Worm (Caenorhabditis elegans) whole organism, L1 larva: Measurements from ENCODE around the gene aat-2.

ENCODE experiments used
- C34B4.2 ChIP-seq: sonication (generic microtip); optimal IDR thresholded peaks from 2 replicates; lab custom pipeline; 2017; ENCODE audit warnings: mild to moderate bottlenecking, missing genetic modification characterization, missing compliant biosample characterization
- Y116A8C.19 ChIP-seq: sonication (generic microtip); optimal IDR thresholded peaks from 2 replicates; lab custom pipeline; 2016; ENCODE audit warnings: missing compliant biosample characterization, missing genetic modification characterization, borderline replicate concordance
- aha-1 ChIP-seq: fragments of 150-350 bp; optimal IDR thresholded peaks from 2 replicates; lab custom pipeline; 2014; ENCODE audit warnings: missing biosample characterization, missing genetic modification characterization
- alr-1 ChIP-seq: fragments of 200-800 bp; sonication (Bioruptor generic); optimal IDR thresholded peaks from 2 replicates; lab custom pipeline; 2018; ENCODE audit warnings: borderline replicate concordance, mild to moderate bottlenecking, missing genetic modification characterization, missing compliant biosample characterization
- ama-1 ChIP-seq: fragments of 150-350 bp; optimal IDR thresholded peaks from 2 replicates; lab custom pipeline; 2014
- blmp-1 ChIP-seq: fragments of 150-350 bp; optimal IDR thresholded peaks from 2 replicates; lab custom pipeline; 2014; ENCODE audit warnings: missing biosample characterization, missing genetic modification characterization
- ceh-90 ChIP-seq: sonication (generic microtip); optimal IDR thresholded peaks from 2 replicates; lab custom pipeline; 2016; ENCODE audit warnings: missing genetic modification characterization, missing compliant biosample characterization
- dsc-1 ChIP-seq: sonication (generic microtip); optimal IDR thresholded peaks from 2 replicates; lab custom pipeline; 2016; ENCODE audit warnings: mild to moderate bottlenecking, missing genetic modification characterization, missing compliant biosample characterization
- egl-13 ChIP-seq: sonication (generic microtip); optimal IDR thresholded peaks from 2 replicates; lab custom pipeline; 2016; ENCODE audit warnings: missing genotype, missing genetic modification reagents, missing genetic modification characterization, missing compliant biosample characterization
- elt-2 ChIP-seq: sonication (generic microtip); optimal IDR thresholded peaks from 2 replicates; lab custom pipeline; 2016; ENCODE audit warnings: missing genetic modification characterization, mild to moderate bottlenecking, inconsistent platforms, missing compliant biosample characterization, missing genetic modification reagents
- fkh-4 ChIP-seq: sonication (generic microtip); optimal IDR thresholded peaks from 2 replicates; lab custom pipeline; 2016; ENCODE audit warnings: missing compliant biosample characterization, missing genetic modification characterization, borderline replicate concordance
- fos-1 ChIP-seq: fragments of 150-350 bp; optimal IDR thresholded peaks from 2 replicates; lab custom pipeline; 2014; ENCODE audit warnings: missing biosample characterization, missing genetic modification characterization
- hlh-4 ChIP-seq: sonication (generic microtip); optimal IDR thresholded peaks from 2 replicates; lab custom pipeline; 2016; ENCODE audit warnings: mild to moderate bottlenecking, missing genetic modification characterization, missing compliant biosample characterization
- irx-1 ChIP-seq: sonication (generic microtip); optimal IDR thresholded peaks from 2 replicates; lab custom pipeline; 2016; ENCODE audit warnings: missing genetic modification characterization, missing compliant biosample characterization
- isw-1 ChIP-seq: fragments of 200-800 bp; sonication (Bioruptor generic); IDR thresholded peaks from 2 replicates; pipeline ENCODE4 v1.3.6; 2022; ENCODE audit warnings: missing genetic modification characterization, missing compliant biosample characterization
- jun-1 ChIP-seq: fragments of 150-350 bp; optimal IDR thresholded peaks from 2 replicates; lab custom pipeline; 2014; ENCODE audit warnings: missing biosample characterization, missing genetic modification reagents, missing genetic modification characterization
- lin-13 ChIP-seq: fragments of 150-350 bp; optimal IDR thresholded peaks from 2 replicates; lab custom pipeline; 2014; ENCODE audit warnings: missing biosample characterization, missing genetic modification reagents, missing genetic modification characterization
- lin-14 ChIP-seq: fragments of 200-800 bp; sonication (Bioruptor generic); optimal IDR thresholded peaks from 2 replicates; lab custom pipeline; 2018; ENCODE audit warnings: mild to moderate bottlenecking, missing genetic modification characterization, moderate library complexity, missing compliant biosample characterization
- lin-35 ChIP-seq, 2 experiments: fragments of 150-350 bp; optimal IDR thresholded peaks; 2 replicates each; lab custom pipeline; 2014; ENCODE audit warnings: missing biosample characterization in 2 of 2, missing genetic modification characterization in 2 of 2, missing genetic modification reagents in 2 of 2
- lin-39 ChIP-seq: fragments of 150-350 bp; optimal IDR thresholded peaks from 2 replicates; lab custom pipeline; 2014; ENCODE audit warnings: missing biosample characterization, missing genetic modification reagents, missing genetic modification characterization
- lir-3 ChIP-seq: sonication (generic microtip); optimal IDR thresholded peaks from 2 replicates; lab custom pipeline; 2016; ENCODE audit warnings: mild to moderate bottlenecking, missing genetic modification characterization, moderate library complexity, missing compliant biosample characterization; ENCODE audit not compliant: poor library complexity
- mdl-1 ChIP-seq, 2 experiments: fragments of 150-350 bp; optimal IDR thresholded peaks; 2 replicates each; lab custom pipeline; 2014 to 2017; ENCODE audit warnings: missing biosample characterization in 2 of 2, missing genetic modification characterization in 2 of 2, inconsistent platforms in 1 of 2
- nhr-11 ChIP-seq: fragments of 150-350 bp; optimal IDR thresholded peaks from 2 replicates; lab custom pipeline; 2014; ENCODE audit warnings: missing biosample characterization, missing genetic modification characterization
- nhr-20 ChIP-seq: sonication (generic microtip); optimal IDR thresholded peaks from 2 replicates; lab custom pipeline; 2016; ENCODE audit warnings: mild to moderate bottlenecking, missing genetic modification characterization, missing compliant biosample characterization
- nhr-28 ChIP-seq: fragments of 150-350 bp; optimal IDR thresholded peaks from 2 replicates; lab custom pipeline; 2014; ENCODE audit warnings: missing biosample characterization, missing genetic modification characterization
- nhr-47 ChIP-seq: sonication (generic microtip); optimal IDR thresholded peaks from 2 replicates; lab custom pipeline; 2016; ENCODE audit warnings: mild to moderate bottlenecking, missing genetic modification characterization, moderate library complexity, missing compliant biosample characterization
- nhr-71 ChIP-seq: sonication (generic microtip); optimal IDR thresholded peaks from 2 replicates; lab custom pipeline; 2016; ENCODE audit warnings: mild to moderate bottlenecking, missing genetic modification characterization, moderate library complexity, missing compliant biosample characterization
- nhr-76 ChIP-seq: sonication (generic microtip); optimal IDR thresholded peaks from 2 replicates; lab custom pipeline; 2017; ENCODE audit warnings: missing biosample characterization, missing genetic modification characterization
- nhr-77 ChIP-seq: fragments of 150-350 bp; optimal IDR thresholded peaks from 2 replicates; lab custom pipeline; 2014; ENCODE audit warnings: missing biosample characterization, missing genetic modification characterization
- nhr-85 ChIP-seq: sonication (generic microtip); peaks from one replicate; lab custom pipeline; 2016; ENCODE audit warnings: missing genetic modification characterization, inconsistent platforms, missing compliant biosample characterization
- nhr-90 ChIP-seq: sonication (generic microtip); optimal IDR thresholded peaks from 2 replicates; lab custom pipeline; 2016; ENCODE audit warnings: mild to moderate bottlenecking, missing genetic modification characterization, missing compliant biosample characterization; ENCODE audit not compliant: poor library complexity
- pag-3 ChIP-seq: sonication (generic microtip); optimal IDR thresholded peaks from 2 replicates; lab custom pipeline; 2017; ENCODE audit warnings: missing genetic modification characterization, mild to moderate bottlenecking, missing compliant biosample characterization, antibody characterized with exemption, borderline replicate concordance; ENCODE audit not compliant: insufficient read depth
- pax-3 ChIP-seq: fragments of 200-800 bp; sonication (Bioruptor generic); optimal IDR thresholded peaks from 2 replicates; lab custom pipeline; 2018; ENCODE audit warnings: mild to moderate bottlenecking, missing genetic modification characterization, moderate library complexity, missing compliant biosample characterization
- pqm-1 ChIP-seq: sonication (generic microtip); optimal IDR thresholded peaks from 3 replicates; lab custom pipeline; 2017; ENCODE audit warnings: missing biosample characterization, missing genetic modification characterization
- rnt-1 ChIP-seq: sonication (generic microtip); optimal IDR thresholded peaks from 2 replicates; lab custom pipeline; 2016; ENCODE audit warnings: mild to moderate bottlenecking, missing genetic modification characterization, moderate library complexity, missing compliant biosample characterization
- skn-1 ChIP-seq: fragments of 150-350 bp; optimal IDR thresholded peaks from 2 replicates; lab custom pipeline; 2014; ENCODE audit warnings: missing biosample characterization, missing genetic modification characterization
- snpc-4 ChIP-seq: fragments of 150-350 bp; optimal IDR thresholded peaks from 2 replicates; lab custom pipeline; 2014; ENCODE audit warnings: missing biosample characterization, missing genetic modification characterization
- sptf-1 ChIP-seq: fragments of 150-350 bp; optimal IDR thresholded peaks from 2 replicates; lab custom pipeline; 2014; ENCODE audit warnings: missing biosample characterization, missing genetic modification characterization
- sup-37 ChIP-seq: fragments of 200-800 bp; sonication (Bioruptor generic); optimal IDR thresholded peaks from 2 replicates; lab custom pipeline; 2018; ENCODE audit warnings: mild to moderate bottlenecking, missing genetic modification characterization, missing compliant biosample characterization
- tbx-2 ChIP-seq: sonication (generic microtip); optimal IDR thresholded peaks from 2 replicates; lab custom pipeline; 2016; ENCODE audit warnings: missing genetic modification characterization, missing compliant biosample characterization
- tlp-1 ChIP-seq: fragments of 150-350 bp; optimal IDR thresholded peaks from 2 replicates; lab custom pipeline; 2014; ENCODE audit warnings: missing biosample characterization, missing genetic modification characterization
- unc-30 ChIP-seq: sonication (generic microtip); optimal IDR thresholded peaks from 2 replicates; lab custom pipeline; 2017; ENCODE audit warnings: missing biosample characterization, missing genetic modification characterization
- unc-62 ChIP-seq: fragments of 150-350 bp; optimal IDR thresholded peaks from 2 replicates; lab custom pipeline; 2014; ENCODE audit warnings: missing biosample characterization, missing genetic modification reagents, missing genetic modification characterization
- xbp-1 ChIP-seq: sonication (generic microtip); optimal IDR thresholded peaks from 2 replicates; lab custom pipeline; 2016; ENCODE audit warnings: missing genetic modification characterization, missing compliant biosample characterization
- zip-4 ChIP-seq: fragments of 200-800 bp; sonication (Bioruptor generic); optimal IDR thresholded peaks from 2 replicates; lab custom pipeline; 2018; ENCODE audit warnings: mild to moderate bottlenecking, missing genetic modification characterization, moderate library complexity, missing compliant biosample characterization
- ztf-11 ChIP-seq, 2 experiments: sonication (generic microtip); optimal IDR thresholded peaks; 2 replicates each; lab custom pipeline; 2016 to 2017; ENCODE audit warnings: missing genetic modification characterization in 2 of 2, missing biosample characterization in 1 of 2, missing compliant biosample characterization in 1 of 2
- ztf-4 ChIP-seq: fragments of 150-350 bp; optimal IDR thresholded peaks from 2 replicates; lab custom pipeline; 2014; ENCODE audit warnings: missing biosample characterization, missing genetic modification characterization

Gene aat-2

DNA sequence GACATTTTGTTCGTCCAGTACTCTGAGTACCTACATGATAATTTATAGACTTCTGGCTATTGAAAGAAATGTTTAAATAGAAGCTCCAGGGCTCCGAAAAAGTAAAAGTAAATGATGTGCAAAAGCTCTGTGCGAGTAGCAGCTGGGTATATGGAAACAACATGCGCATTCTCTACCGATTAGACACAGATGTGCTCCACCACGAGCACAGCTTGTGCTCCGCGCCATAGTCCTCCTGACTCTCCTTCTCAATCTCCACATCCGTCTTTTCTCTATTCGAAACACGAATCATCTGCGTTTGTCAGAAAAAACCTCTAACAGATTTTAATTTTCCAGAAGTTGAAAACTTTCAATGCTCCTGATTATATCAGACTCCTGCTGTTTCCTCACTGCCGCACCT is 37.3 kb upstream of the aat-2 start:
- no peak for TF ChIP-seq nhr-20
- no peak for TF ChIP-seq nhr-71
- no peak for TF ChIP-seq ama-1 (lab: Kevin White, UChicago)
- no peak for TF ChIP-seq aha-1 (tag; lab: Kevin White, UChicago)
- peak; percentile 90 for TF ChIP-seq dsc-1
- TF ChIP-seq ceh-90: no peak
- TF ChIP-seq nhr-85: no peak
- no peak for TF ChIP-seq nhr-47
- TF ChIP-seq ztf-4: no peak
- peak; percentile 53 for TF ChIP-seq fkh-4

DNA sequence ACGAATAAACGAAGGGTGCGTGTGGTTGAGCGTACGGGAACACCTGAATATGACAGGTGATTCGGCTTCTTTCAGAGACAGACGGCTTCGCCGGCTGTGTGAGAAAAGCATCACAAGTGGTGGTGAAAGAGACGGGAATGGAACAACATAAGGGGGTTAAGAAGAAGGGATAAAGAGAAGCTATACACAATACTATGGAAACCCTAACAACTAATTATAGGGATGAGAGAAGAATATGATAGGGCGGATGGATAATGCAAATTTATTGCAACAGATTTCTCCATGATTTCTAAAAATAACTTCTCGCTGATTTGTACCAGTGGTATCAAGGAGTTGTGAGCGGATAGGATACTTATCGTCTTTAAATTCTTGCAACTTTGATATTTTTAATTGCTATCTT is 36.0 kb upstream of the aat-2 start, which contains the start of gene hlh-10:
hlh-10 (minus strand) TSS at position 101 of the 400 bp plus-strand sequence.
- TF ChIP-seq dsc-1 (peak; percentile 9), skn-1 (tag; lab: Kevin White, UChicago) (no peak)

DNA sequence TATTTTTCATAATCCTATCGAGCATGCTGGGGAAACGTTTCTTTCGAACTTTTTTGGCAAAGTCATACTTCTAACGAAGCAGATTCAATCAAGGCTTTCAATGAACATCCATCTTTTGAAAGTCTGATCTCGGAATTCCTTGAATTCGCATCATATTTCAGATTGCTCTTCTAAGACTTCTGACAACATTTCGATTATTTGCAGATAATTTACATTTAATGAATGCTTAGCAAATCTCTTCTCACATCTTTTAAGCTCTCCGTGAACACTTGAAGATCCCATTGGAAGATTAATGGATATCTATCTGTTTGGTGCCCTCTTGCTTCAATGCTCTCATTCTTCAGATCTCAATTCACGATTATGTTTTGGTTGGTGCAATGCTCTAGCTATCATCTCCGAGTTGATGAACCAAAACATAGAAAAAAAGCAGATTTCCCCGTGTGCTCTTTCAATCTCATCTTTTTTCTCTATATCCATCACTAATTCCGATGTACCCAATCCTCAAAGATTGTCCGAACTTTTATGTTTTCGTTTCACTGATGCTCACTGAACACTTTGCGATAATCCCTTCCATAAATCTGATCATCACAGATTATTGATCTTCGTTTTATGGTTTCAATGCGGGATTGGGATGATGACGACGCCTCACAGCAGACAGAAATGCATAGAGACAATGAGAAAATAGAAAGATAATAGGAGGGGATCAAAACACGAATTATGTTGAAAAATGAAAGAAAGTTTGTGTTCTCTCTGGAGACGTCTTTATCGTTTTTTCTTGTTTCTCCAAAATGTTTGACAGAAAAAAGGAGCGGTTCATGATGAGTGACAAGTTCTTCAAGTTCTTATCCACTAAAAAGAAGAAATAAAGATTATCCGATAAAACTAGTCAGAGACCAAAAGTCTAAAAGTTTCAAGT is 28.2 kb upstream of the aat-2 start:
- TF ChIP-seq unc-30 (tag; lab: Kevin White, UChicago) (no peak), elt-2 (tag; lab: Kevin White, UChicago) (no peak), snpc-4 (no peak), nhr-76 (no peak), isw-1 (GFP tag; lab: Robert Waterston, UW) (no peak), lin-13 (GFP tag; lab: Kevin White, UChicago) (no peak), nhr-11 (tag; lab: Kevin White, UChicago) (no peak), tlp-1 (tag; lab: Kevin White, UChicago) (no peak), irx-1 (no peak), lin-14 (GFP tag; lab: Kevin White, UChicago) (peak; percentile 37), aha-1 (tag; lab: Kevin White, UChicago) (no peak), ztf-11 (tag; optimal IDR thresholded peaks at IDR 0.05; lab: Kevin White, UChicago) (no peak), sup-37 (GFP tag; lab: Kevin White, UChicago) (no peak), zip-4 (GFP tag; lab: Kevin White, UChicago) (no peak), alr-1 (no peak), nhr-28 (tag; lab: Kevin White, UChicago) (no peak), pag-3 (no peak), nhr-77 (tag; lab: Kevin White, UChicago) (no peak), C34B4.2 (tag; lab: Kevin White, UChicago) (no peak), egl-13 (no peak), ztf-4 (no peak), xbp-1 (tag; lab: Kevin White, UChicago) (no peak), fos-1 (tag; lab: Kevin White, UChicago) (no peak), blmp-1 (tag; lab: Kevin White, UChicago) (peak; percentile 68), pqm-1 (tag; lab: Kevin White, UChicago) (no peak), ceh-90 (no peak), dsc-1 (peak; percentile 68), nhr-90 (tag; lab: Kevin White, UChicago) (no peak), lin-35 (GFP tag; optimal IDR thresholded peaks at IDR 0.05; lab: Kevin White, UChicago) (no peak), tbx-2 (tag; lab: Kevin White, UChicago) (no peak), pax-3 (no peak), lir-3 (tag; lab: Kevin White, UChicago) (no peak), Y116A8C.19 (tag; lab: Kevin White, UChicago) (no peak), nhr-85 (peak; percentile 75), lin-39 (tag; lab: Kevin White, UChicago) (no peak), nhr-71 (peak; percentile 68), mdl-1 (tag; optimal IDR thresholded peaks at IDR 0.05; lab: Kevin White, UChicago) (no peak), hlh-4 (tag; lab: Kevin White, UChicago) (no peak), sptf-1 (no peak), rnt-1 (tag; lab: Kevin White, UChicago) (peak; percentile 44), nhr-20 (peak; percentile 19), jun-1 (tag; lab: Kevin White, UChicago) (no peak), unc-62 (no peak)
